Fruit fly (Drosophila melanogaster) S2 (cell line): ENCODE measurements around the gene Notum.

Source experiments
- CG8478 ChIP-seq: fragments of >200 bp; optimal IDR thresholded peaks from 2 replicates; lab custom pipeline; 2018
- CTCF ChIP-seq, 2 experiments: fragments of >200 bp; optimal IDR thresholded peaks; 2 replicates each; lab custom pipeline; 2018

Gene Notum

DNA sequence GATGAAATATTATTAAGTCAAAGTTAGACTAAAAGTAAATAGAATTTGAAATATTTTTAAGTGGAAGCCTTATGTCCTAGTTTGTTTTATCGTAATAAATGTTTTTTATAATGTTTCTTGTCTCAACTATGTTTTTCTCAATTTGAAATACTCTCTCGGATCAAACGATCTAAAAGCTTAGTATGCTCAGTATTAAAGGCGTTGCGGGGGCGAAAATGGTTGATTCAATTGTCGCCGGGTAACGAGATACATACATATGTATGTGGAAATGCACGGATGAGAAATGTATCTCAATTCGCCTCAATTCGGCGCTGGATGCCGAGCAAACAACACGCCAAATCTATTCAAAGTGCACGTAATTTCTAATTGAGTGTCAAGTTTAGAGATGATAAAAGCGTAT, 11.9 kb downstream of the Notum start, which contains the start of gene CG5895:
Gene CG5895, plus strand, starts transcription at position 301 of the 400 bp plus-strand sequence.
- no peak for TF ChIP-seq CG8478
- no peak for TF ChIP-seq CTCF (optimal IDR thresholded peaks at IDR 0.05; lab: Kevin White, UChicago)

DNA sequence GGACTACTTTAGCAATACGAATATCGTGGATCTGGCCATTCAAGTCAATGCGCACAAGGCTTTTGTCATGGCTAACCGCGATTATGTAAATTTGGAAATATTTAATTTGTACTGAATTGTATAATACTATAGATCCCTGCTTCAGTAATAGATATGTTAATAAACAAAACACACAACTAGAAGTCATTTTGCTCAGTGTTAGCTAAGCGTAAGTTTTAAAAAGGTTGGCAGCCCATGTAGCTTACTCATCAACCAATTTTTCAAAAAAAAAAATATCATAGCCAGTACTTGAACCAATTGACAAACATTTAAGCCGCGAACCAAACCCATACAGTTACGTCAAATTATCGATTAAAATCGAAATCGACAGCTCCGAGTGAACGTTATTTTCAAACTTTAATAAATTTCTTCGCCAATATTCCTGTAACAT, 13.8 kb downstream of the Notum start:
- TF ChIP-seq CTCF (optimal IDR thresholded peaks at IDR 0.05; lab: Kevin White, UChicago), result peak; percentile 55 to 73
- no peak for TF ChIP-seq CG8478

DNA sequence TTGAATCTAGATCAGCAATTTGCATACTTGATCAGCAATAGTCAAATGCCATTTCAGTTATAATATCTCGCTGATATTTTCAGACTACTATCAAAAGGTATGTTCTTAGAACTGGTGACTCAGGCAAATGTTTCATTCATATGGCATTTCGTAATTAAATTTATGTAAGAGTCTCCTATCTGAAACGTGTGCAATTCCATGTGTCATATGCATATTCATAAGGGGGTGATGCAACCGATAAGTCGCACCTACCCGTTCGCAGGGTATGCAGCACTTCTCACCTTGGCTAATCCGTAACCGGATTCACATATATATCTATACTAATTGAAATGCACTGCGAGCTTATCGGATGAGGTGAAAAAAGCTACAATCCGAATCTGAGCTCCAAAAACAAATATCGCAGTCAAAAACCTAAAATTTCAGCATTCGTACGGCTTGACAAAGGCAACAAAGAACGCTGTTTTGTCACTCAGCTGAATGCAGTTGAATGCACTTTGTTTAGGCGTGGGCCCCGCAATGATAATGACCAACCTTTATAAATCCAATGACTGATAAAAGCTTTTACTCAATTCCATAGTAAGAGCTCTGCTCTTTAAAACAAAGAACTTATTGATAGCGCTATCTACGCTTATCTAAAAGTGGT, 14.5 kb downstream of the Notum start:
- TF ChIP-seq CTCF (optimal IDR thresholded peaks at IDR 0.05; lab: Kevin White, UChicago) (no peak), CG8478 (no peak)

DNA sequence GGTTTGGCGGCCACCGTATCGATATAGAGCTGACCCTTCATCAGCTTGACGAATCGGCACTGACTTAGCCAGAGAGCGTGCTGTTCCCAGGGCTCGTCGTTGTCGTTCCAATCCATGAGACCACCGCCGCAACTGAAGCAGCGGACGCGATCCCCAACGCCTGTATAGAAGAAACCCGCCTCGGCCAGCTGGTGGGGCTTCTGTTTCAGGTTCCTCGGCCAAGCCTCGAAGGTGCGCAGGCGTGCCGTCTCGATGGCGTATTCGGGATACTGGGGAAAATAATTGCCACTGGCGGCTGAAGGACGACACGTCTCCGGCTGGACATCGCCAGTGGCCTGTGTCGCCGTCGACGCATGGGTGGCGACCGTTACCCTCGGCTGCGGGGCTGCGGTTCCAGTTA, 15.8 kb downstream of the Notum start:
- TF ChIP-seq CTCF (optimal IDR thresholded peaks at IDR 0.05; lab: Kevin White, UChicago) (no peak), CG8478 (no peak)

DNA sequence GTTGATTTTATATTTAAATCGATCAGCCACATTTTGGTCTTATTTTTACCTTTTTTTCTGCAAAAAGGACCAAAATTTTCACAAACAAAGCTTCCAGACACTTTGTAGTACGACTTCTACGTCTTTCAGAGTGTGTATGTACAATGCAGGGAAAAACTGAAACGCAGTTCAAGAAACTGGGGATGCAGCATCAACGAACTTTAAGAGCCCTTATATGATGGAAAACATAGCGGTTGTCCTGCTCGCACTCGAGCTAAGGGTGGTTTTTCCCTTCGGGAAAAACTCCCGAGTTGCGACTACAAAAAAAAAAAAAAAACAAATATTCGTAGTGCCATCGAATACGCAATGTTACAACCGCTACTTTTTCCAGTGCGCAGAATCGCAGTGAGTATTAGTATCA, 17.1 kb downstream of the Notum start:
- no peak for TF ChIP-seq CTCF (optimal IDR thresholded peaks at IDR 0.05; lab: Kevin White, UChicago)
- no peak for TF ChIP-seq CG8478

DNA sequence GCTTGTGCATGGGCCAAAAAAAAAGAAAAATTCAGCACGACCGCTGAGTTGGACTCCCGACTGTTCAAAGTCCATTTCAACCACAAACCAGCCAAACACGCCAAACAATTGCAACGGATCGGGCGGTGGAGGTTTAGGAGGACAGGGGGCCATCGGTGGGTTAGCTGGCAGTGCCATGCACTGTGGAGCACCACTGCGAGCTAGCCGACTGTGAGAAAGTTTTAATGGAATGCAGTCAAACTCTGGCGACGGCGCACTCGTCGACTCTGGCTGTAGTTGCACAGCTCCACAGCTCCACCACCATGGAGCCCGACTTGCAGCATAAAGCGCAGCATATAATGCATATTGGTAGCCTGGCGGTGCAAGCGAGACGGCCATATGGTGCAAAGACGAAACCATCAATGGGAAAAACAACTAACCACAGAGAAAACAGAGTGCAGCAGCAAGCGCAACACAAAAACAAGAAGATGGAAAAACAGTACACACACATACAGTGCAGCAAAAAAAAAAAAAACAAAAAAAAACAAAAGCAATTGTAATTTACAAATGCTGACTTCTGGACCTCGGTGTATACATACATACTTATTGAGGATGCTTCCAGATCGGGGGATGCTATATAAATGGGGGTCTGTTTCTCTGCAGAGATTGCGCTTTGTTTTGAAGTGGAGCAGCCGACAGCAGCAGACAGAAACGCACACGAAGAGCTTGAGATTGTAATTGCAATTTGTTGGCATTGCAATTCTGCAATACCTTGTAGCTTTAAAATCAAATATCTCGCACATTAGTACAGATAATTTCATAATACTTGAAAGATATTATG, 18.2 kb downstream of the Notum start:
- TF ChIP-seq CG8478, result no peak

DNA sequence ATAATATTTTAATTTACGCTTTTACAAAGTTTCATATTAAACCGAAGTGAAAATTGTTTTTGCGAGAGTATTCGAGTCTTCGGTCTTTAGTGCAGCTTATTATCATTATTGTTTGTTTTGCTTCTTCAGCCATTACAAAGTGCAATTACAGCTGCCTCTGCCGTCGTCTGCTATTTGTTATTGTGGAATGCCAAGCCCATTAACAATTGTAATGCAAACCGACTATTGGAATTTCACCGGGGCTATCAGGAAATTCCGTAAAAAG, 18.7 kb downstream of the Notum start:
- TF ChIP-seq CG8478 (no peak), CTCF (optimal IDR thresholded peaks at IDR 0.05; lab: Kevin White, UChicago) (no peak)

DNA sequence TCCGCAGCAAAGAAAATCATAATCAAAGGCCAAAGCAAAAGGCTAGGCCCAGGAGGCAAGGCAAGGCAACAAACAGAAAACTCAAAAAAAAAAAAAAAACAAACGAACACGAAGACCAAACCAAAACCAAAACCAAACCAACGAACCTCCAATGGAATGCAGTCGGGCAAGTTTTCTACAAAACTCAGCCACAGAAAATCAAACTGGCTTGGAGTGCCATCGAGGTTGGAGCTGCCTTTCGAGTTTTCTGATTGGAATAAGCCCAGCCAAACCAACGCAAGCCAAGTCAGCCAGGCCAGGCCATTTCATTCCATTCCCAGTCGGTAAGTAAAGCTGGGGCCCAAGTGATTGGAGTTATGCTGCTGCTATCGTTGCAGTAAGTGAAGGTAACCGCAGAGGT, 19.4 kb downstream of the Notum start:
- no peak for TF ChIP-seq CG8478

DNA sequence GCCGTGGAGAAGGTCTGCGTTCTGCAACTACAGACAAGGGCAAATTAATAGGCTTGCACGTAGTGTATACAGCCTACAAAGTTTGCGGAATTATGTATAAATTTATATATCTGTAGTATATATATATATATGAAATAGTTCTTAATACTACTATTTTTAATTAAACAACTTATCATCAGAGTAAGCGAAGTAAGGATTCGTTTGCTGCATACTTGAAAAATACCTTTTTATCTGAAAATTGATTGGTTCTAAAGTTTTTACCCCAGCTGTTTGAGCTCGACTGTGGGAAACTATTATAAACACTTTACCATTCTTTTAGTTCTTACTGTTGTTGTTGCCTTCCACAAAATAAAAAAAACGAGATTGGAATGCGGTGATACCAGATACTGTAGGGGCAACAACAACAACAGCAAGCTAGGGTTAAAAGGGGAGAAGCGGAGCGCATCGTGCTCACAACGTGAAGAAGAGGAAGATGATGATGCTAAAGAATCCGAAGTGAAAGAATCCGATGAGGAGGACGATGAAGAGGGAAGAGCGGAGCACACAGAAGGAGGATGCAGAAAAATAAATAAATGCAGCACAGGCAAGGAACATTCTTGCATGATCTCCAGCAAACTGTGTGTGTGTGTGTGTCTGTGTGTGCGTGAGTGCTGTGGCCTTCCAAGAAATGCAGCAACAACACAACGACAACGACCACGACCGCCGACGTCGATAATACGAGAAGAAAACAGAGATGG, 19.9 kb downstream of the Notum start:
- TF ChIP-seq CG8478 (no peak), CTCF (optimal IDR thresholded peaks at IDR 0.05; lab: Kevin White, UChicago) (no peak)

DNA sequence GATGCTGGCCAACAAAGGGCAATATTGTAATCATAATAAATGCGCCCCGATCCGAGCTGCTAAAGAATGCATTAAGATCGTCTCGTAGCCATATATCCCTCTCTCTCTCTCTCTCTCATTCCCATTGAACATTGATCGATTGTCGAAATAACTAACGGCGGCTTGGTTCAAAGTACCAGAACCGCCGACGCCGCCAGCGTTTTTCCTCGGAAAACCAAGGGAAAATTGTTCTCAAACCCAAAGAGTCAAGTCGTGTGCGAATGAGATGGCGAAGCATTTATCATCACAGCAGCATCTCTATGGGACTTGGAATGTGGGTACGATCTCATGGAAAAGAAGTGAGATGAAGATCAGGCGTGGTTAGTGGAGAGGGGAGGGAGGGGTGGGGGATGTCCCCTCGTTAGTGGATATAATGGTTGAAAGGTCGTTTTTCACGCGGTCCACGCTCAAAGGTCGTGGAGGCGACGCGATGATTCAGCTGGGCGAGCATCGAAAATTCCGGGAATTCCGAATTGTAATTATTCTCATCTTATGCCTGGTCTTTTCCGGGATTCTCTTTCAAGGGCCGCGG, 20.6 kb downstream of the Notum start:
- no peak for TF ChIP-seq CTCF (optimal IDR thresholded peaks at IDR 0.05; lab: Kevin White, UChicago)
- TF ChIP-seq CG8478, result no peak

DNA sequence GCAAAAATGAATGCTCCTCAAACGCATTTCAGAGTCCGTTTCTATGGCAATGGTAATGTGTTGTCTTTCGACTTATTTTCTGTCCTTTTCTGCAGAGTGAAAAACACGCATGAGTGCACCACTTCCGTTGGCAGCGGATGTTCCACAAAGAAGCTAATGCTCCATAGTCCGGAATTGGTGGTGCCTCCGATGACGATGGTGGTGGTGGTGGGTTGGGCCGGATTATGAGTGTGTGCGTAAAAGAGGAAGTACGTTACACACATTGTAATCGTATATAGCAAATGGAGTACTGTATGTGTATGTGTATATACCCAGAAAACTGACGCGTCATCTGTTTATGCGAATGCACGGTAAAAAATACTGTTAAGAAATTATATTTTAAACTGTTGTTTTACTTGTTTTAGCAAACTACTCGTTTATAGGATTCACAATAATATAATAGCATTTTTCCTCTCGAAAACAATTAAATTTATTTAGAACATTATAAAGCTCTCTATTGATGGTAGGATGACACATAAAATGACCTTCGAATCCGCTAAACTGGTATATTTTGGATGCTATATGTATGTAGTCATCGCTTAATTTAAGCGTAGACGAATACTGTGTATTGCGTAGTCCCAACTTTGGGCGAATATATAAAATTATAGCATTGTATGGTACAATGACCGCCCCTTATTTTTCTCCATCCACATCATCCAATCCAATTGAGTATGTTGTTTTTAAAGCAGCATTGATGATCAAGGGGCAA, 22.0 kb downstream of the Notum start:
- TF ChIP-seq CTCF (optimal IDR thresholded peaks at IDR 0.05; lab: Kevin White, UChicago), result no peak
- no peak for TF ChIP-seq CG8478

DNA sequence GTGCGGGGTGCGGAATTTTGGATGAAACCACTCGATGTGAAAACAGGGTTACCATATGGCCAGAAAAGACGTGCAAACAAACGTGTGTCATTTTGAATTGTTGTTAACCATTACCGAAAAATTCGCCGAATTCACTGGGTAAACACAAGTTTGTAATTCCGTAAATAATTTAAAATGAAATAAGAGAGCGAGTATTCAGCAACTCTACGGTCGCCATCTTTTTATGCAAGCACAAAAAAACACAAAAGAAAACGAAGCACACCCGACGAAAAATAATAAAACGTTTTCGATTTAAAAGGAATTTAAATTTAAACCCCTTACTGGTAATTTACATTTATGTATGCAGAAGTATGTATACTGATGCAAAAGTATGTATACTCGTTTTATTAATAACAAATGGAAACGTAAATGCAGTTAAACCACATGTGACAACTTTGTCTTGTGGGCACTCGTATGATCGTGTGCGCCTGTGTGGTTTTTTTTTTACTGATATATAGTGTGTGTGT, 22.6 kb downstream of the Notum start:
- TF ChIP-seq CG8478 (no peak), CTCF (optimal IDR thresholded peaks at IDR 0.05; lab: Kevin White, UChicago) (no peak)

DNA sequence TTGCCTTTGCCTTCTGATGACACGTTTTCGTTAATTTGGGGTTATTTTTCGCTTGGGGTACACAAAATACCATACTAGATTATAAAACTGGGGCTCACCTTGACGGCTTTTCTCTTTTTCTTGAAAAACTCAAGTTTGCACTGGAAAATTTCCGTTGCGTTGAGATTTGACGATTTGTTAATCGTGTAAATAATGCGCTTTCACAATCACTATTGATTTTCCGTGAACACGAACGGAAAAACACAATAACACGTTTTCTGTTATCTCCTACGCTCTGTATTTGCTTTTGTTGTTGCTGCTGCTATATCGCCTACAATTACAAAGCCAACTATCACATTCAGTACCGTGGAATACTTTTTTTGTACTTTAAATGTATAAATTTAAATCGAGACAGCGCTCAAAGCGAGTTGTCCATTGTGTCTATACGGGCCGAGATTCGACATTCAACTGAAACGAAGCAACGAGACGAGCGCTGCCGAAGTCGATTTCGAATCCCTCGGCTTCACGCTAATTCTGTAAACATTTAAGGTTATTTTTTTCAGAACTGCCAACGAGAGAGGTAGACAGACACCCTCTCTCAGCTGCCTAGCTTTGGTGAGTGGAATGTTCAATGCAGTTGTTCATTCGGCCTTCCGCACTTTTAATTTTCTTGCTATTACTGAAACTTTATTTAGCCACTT, 23.2 kb downstream of the Notum start:
- TF ChIP-seq CG8478 (no peak), CTCF (optimal IDR thresholded peaks at IDR 0.05; lab: Kevin White, UChicago) (no peak)

DNA sequence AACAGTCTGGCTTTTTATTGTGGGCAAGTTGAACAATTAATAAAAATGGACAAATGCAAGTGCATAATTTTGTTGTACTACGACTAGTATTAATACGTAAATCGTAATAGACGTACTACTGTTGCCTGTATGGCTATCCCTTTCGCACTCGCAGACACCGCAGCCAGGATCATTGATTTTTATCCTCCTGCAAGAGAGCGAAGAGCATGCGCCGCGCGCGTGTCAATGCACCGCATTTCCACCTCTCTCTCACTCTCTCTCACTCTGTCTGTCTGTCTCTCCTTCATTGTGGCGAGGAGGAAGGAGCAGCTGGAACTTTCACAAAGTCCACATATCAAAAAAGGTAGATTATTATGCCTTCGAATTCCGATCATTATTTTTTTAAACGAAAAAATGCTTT, 23.8 kb downstream of the Notum start:
- no peak for TF ChIP-seq CTCF (optimal IDR thresholded peaks at IDR 0.05; lab: Kevin White, UChicago)
- no peak for TF ChIP-seq CG8478

DNA sequence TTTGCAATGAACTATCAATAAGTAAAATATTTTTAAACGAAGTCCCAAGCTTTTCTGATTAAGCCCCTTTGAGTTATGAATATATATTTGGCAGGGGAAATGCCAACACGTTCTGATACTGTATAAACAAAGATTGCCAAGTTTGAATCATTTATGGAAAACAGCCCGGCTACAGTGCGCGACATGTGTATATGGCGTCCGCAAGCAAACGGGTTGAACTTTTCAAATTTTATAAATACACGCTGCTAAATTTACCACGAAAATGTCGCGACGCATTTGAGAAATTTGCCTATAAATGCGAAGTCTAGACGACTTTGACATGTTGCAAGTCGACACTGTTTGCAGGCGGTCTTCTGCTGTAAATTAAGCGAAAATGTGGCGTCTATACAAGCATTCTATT, 24.8 kb downstream of the Notum start:
- no peak for TF ChIP-seq CG8478
- TF ChIP-seq CTCF (optimal IDR thresholded peaks at IDR 0.05; lab: Kevin White, UChicago), result no peak
